Worm (Caenorhabditis elegans): ENCODE data around the gene K12H4.7.

DNA sequence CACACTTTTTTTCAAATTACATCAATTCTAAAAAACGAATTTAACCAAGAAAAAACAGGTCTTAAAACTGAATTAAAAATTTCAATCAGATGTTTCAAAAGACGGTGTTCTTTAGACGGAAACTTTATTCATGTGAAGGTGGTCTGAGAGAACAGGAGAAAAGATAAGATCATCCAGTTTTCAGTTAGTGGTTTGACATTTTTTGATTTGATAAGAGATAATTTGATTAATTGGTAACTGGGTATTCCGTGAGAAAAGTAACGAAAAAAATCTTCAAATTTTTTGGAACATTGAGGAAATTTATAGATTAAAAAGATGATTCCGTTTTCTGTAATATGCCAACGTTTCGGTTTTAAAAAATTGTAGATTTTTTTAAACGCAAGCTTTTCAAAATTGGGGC lies 14.4 kb downstream of the K12H4.7 start:
- no peak for TF ChIP-seq rnt-1 (tag; optimal IDR thresholded peaks at IDR 0.05)
- no peak for TF ChIP-seq ama-1 (optimal IDR thresholded peaks at IDR 0.05)
